Fruit fly (Drosophila melanogaster) whole organism, larva: Measurements from ENCODE around the gene CG18666.

ENCODE experiments used
- noc ChIP-seq: fragments of 200-800 bp; sonication (Bioruptor generic); optimal IDR thresholded peaks from 3 replicates; lab custom pipeline; 2019; ENCODE audit warnings: missing biosample characterization, mild to moderate bottlenecking, missing genetic modification characterization, moderate library complexity

CG18666 gene

DNA sequence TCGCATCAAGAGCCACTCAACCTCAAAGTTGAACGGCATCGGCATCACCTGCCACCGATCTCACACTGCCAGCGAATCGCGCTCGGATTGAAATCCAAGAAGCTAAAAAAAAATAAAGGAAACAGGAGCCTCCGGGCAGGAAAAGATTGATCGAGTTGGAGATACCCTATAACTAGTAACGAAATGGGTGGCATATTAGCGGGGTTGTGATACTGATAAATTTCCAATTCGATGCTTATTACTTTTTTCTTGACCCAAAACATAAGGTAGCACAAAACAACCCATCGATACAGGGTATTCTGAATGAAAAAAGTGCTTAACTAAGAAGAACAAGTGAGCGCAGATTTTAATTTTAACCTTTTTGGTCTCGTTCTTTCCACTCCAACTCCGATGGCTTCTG lies 37.7 kb downstream of the CG18666 start:
- no peak for TF ChIP-seq noc (tag; lab: Kevin White, UChicago)

DNA sequence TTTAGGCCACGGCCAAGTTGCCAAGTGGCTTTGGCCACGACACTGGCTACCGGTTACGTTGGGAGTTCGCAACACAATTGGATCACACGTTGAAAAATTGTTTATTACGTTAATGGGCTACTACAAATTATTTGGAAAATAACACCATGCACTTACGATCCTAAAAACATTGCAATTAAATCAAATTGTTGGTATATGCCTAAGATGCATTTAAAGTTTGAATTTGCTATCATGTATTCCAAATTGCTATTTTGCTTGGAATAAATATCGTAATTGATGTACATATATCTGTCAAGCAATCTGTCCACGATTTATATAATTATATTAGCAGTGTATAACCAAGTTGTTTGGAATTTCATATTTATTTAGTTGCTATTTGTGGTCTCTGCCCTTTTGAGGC lies 38.3 kb downstream of the CG18666 start:
- TF ChIP-seq noc (tag; lab: Kevin White, UChicago) = no peak

dm6 chr2L:11073947-11074346 lies 39.4 kb downstream of the CG18666 start:
- TF ChIP-seq noc (tag; lab: Kevin White, UChicago) = no peak

- no peak for TF ChIP-seq noc (tag; lab: Kevin White, UChicago)
Observed at dm6 chr2L:11075114-11075513, 40.5 kb downstream of the CG18666 start, which contains the start of gene CG43725. CG43725 (plus strand) TSS chr2L:11075513.

DNA sequence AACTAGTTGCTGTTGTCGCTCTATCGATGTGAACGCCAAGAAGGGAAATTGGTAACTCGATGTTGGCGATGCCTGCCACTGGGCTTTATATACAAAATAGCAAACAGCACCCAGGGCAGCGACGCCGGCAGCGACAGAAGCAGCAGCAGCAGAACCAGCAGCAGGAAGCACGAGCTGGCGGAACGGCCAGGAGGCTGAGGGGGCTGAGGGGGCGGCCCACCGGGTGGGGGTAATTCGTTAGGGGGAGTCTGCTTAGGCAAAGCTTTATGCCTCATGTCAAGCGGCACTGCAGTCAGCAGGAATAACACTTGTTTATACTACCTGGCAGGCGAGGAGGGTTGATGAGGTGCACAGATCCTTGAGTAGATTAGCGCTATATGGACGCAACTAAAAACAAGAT lies 46.7 kb downstream of the CG18666 start, which contains the start of gene AstC:
AstC (minus strand) TSS at position 63 of the 400 bp plus-strand sequence.
- no peak for TF ChIP-seq noc (tag; lab: Kevin White, UChicago)

dm6 chr2L:11082025-11082424 lies 47.4 kb downstream of the CG18666 start:
- TF ChIP-seq noc (tag; lab: Kevin White, UChicago) = no peak
